Worm (Caenorhabditis elegans) whole organism, early embryonic: ENCODE measurements around the gene T08D2.8.

Source experiments
- B0310.2 ChIP-seq: sonication (generic microtip); optimal IDR thresholded peaks from 2 replicates; lab custom pipeline; 2016; ENCODE audit warnings: mild to moderate bottlenecking, missing genetic modification characterization, missing compliant biosample characterization
- F13C5.2 ChIP-seq: sonication (generic microtip); optimal IDR thresholded peaks from 2 replicates; lab custom pipeline; 2017; ENCODE audit warnings: mild to moderate bottlenecking, missing genetic modification characterization, inconsistent platforms, missing compliant biosample characterization
- aly-1 ChIP-seq: sonication (generic microtip); optimal IDR thresholded peaks from 2 replicates; lab custom pipeline; 2016; ENCODE audit warnings: missing genetic modification characterization, missing compliant biosample characterization
- ama-1 ChIP-seq: fragments of 150-350 bp; optimal IDR thresholded peaks from 2 replicates; lab custom pipeline; 2014
- ceh-13 ChIP-seq: fragments of 200-800 bp; sonication (Bioruptor generic); optimal IDR thresholded peaks from 2 replicates; lab custom pipeline; 2018; ENCODE audit warnings: mild to moderate bottlenecking, missing genetic modification characterization, missing compliant biosample characterization
- flt-1 ChIP-seq: fragments of 200-800 bp; sonication (Bioruptor generic); IDR thresholded peaks from 2 replicates; pipeline ENCODE4 v1.3.6; 2022; ENCODE audit warnings: missing genetic modification characterization, missing compliant biosample characterization
- hmbx-1 ChIP-seq: sonication (generic microtip); optimal IDR thresholded peaks from 2 replicates; lab custom pipeline; 2016; ENCODE audit warnings: mild to moderate bottlenecking, missing genetic modification characterization, missing compliant biosample characterization
- hmg-4 ChIP-seq: fragments of 200-800 bp; sonication (Bioruptor generic); optimal IDR thresholded peaks from 2 replicates; lab custom pipeline; 2018; ENCODE audit warnings: mild to moderate bottlenecking, missing genetic modification characterization, missing compliant biosample characterization
- pes-1 ChIP-seq: fragments of 200-800 bp; sonication (Bioruptor generic); IDR thresholded peaks from 2 replicates; pipeline ENCODE4 v1.3.6; 2022; ENCODE audit warnings: missing genetic modification reagents, missing genetic modification characterization, missing compliant biosample characterization
- scrt-1 ChIP-seq: fragments of 200-800 bp; sonication (Bioruptor generic); IDR thresholded peaks from 2 replicates; pipeline ENCODE4 v1.3.6; 2022; ENCODE audit warnings: missing genetic modification characterization, missing compliant biosample characterization
- sea-1 ChIP-seq: fragments of 200-800 bp; sonication (Bioruptor generic); conservative IDR thresholded peaks from 2 replicates; pipeline ENCODE4 v1.3.6; 2022; ENCODE audit warnings: missing genetic modification characterization, missing compliant biosample characterization
- tbx-11 ChIP-seq: fragments of 200-800 bp; sonication (Bioruptor generic); IDR thresholded peaks from 2 replicates; pipeline ENCODE4 v1.3.6; 2022; ENCODE audit warnings: missing genetic modification characterization, missing compliant biosample characterization
- tbx-37 ChIP-seq: fragments of 200-800 bp; sonication (Bioruptor generic); conservative IDR thresholded peaks from 2 replicates; pipeline ENCODE4 v1.3.6; 2022; ENCODE audit warnings: missing genetic modification reagents, missing genetic modification characterization, missing compliant biosample characterization
- tra-4 ChIP-seq: sonication (generic microtip); optimal IDR thresholded peaks from 2 replicates; lab custom pipeline; 2017; ENCODE audit warnings: missing genetic modification characterization, missing compliant biosample characterization

DNA sequence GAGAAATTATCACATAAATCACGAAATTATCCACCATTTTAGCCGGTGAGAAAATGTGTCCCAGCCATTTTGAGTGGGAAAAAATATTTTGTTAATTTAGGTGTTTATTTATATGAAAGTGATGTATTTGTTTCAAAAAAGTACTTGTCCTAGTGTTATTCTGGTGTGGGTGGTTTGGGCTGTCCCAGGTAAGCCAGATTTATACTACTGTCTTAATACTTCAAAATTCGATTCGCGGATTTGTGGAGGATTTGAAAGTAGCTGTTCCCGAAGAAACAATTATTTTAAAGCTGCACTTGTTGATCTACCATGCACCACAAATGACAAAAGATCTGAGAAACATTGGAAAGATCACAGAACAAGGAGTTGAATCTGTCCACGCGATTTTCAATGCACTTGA is 44.8 kb upstream of the T08D2.8 start, which contains the start of gene Y73B3A.11:
- no peak for TF ChIP-seq F13C5.2 (tag; lab: Kevin White, UChicago)
- TF ChIP-seq pes-1 (GFP tag; lab: Robert Waterston, UW): no peak
- no peak for TF ChIP-seq tra-4 (tag; lab: Kevin White, UChicago)
- TF ChIP-seq ama-1 (lab: Kevin White, UChicago): no peak
- TF ChIP-seq hmg-4 (GFP tag; lab: Kevin White, UChicago): no peak
- TF ChIP-seq tbx-11 (GFP tag; lab: Robert Waterston, UW): no peak
- TF ChIP-seq scrt-1 (GFP tag; lab: Robert Waterston, UW): no peak
- TF ChIP-seq hmbx-1 (tag; lab: Kevin White, UChicago): no peak
- no peak for TF ChIP-seq flt-1 (GFP tag; lab: Robert Waterston, UW)
- no peak for TF ChIP-seq aly-1
- no peak for TF ChIP-seq sea-1 (GFP tag; lab: Robert Waterston, UW)
- no peak for TF ChIP-seq B0310.2 (tag; lab: Kevin White, UChicago)
- TF ChIP-seq ceh-13 (GFP tag; lab: Kevin White, UChicago): no peak
- TF ChIP-seq tbx-37 (GFP tag; lab: Robert Waterston, UW): no peak
